Worm (Caenorhabditis elegans): ENCODE measurements around the gene clc-1.

clc-1 gene

DNA sequence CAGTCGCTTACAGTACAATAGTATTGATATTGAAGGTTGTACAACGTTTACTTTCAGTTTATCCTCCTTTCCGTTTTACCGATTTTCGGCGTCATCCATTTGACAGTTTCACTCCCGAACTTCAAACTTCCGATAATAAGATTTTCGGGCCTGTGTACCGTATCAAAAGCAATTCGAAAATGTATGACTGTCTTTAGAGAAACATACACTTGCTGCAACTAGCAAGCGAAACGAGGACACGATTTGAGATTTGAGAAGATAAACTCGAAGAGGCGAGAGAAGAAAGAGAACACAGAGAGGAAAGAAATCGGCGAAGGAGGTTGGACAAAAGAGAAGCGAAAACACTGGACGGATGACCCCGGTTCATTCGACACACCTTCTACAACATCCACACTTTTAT, 14.7 kb downstream of the clc-1 start, which contains the start of gene lpr-5:
lpr-5 (plus strand) TSS at position 220 of the 400 bp plus-strand sequence.
- TF ChIP-seq W03F9.2 (tag; optimal IDR thresholded peaks at IDR 0.05) (no peak), him-1 (tag; optimal IDR thresholded peaks at IDR 0.05) (no peak)

DNA sequence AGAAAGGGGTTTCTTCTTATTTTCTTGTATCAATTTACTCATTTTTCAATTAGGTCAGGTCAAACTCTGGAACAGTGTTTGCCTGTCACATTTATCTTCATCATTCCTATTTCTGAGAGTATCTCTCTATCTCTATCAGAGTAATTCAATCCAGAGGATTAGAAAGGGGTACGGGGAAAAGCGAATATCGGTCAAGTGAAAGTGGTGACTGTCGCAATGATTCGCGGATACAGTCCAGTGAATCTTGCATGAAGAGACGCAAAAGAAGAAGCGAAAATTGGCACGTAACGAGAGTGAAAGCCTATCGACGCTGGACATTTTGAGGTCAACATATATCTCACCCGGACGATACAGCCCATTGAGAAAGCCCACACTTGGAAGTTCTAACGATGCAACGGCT, 17.6 kb downstream of the clc-1 start, which contains the start of gene lpr-4:
lpr-4 (plus strand) TSS at position 328 of the 400 bp plus-strand sequence.
- TF ChIP-seq W03F9.2 (tag; optimal IDR thresholded peaks at IDR 0.05) (no peak), dao-5 (tag; optimal IDR thresholded peaks at IDR 0.05) (no peak), him-1 (tag; optimal IDR thresholded peaks at IDR 0.05) (no peak)

DNA sequence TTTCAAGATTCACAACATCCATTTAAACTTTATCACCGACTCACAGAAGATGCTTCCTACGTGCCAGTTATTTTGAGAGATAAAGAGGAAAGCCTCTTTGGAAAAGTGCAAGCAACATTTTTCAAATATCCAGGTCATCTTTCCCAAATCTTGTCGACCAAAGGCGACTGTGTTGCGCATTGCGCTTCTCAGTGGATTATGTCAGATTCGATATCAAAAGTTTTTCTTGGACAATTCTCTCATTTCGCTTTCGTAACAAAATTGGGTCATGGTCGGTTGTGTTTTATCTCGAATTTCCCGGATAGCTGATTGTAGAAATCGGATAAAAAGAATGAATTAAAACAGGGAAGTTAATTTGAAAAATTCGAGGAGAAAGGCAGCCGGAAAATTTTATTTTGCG, 20.0 kb downstream of the clc-1 start:
- no peak for TF ChIP-seq dao-5 (tag; optimal IDR thresholded peaks at IDR 0.05)
- TF ChIP-seq W03F9.2 (tag; optimal IDR thresholded peaks at IDR 0.05) = no peak
- TF ChIP-seq him-1 (tag; optimal IDR thresholded peaks at IDR 0.05) = no peak

DNA sequence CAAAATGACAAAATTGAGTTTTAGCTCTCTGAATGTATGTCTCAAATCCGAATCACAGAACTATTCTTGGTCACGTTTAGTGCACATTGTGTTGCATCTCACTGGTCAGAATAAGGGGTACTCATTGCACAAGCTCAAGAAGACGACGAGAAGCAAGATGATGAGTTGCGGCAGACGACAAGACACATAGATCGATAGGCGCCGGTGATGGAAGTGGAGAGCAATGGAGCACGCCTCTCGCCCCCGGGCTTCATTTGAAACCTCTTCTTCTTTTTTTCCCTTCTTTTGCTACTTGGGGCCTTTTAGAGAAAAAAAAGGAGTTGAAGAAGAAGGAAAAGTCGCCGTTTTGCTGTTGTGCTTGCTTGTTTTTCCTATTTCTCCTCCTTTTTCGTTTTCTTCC, 21.1 kb downstream of the clc-1 start, which contains the start of gene apt-9:
apt-9 (plus strand) TSS at position 194 of the 400 bp plus-strand sequence.
- TF ChIP-seq W03F9.2 (tag; optimal IDR thresholded peaks at IDR 0.05) = no peak
- TF ChIP-seq him-1 (tag; optimal IDR thresholded peaks at IDR 0.05) = no peak
- TF ChIP-seq dao-5 (tag; optimal IDR thresholded peaks at IDR 0.05) = no peak

DNA sequence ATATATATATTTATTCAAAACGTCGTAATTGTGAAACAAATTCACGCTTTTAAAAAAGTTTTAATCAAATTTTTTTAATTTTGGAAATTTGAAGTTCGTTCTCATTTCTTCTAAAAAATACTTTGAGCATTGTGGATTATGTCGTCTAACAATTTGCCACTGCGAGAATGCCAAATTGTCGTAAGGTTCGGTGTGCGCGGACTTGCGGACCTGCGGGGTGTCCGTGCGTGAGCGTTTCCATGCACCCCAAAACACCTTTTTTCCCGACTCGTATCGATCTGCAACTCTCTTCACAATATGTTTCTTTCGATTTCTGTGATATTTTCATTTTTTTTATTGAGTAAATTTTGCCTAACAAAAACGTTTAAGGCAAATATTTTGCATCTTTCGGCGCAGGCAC, 25.5 kb downstream of the clc-1 start:
- TF ChIP-seq dao-5 (tag; optimal IDR thresholded peaks at IDR 0.05) (no peak), W03F9.2 (tag; optimal IDR thresholded peaks at IDR 0.05) (no peak), him-1 (tag; optimal IDR thresholded peaks at IDR 0.05) (no peak)

DNA sequence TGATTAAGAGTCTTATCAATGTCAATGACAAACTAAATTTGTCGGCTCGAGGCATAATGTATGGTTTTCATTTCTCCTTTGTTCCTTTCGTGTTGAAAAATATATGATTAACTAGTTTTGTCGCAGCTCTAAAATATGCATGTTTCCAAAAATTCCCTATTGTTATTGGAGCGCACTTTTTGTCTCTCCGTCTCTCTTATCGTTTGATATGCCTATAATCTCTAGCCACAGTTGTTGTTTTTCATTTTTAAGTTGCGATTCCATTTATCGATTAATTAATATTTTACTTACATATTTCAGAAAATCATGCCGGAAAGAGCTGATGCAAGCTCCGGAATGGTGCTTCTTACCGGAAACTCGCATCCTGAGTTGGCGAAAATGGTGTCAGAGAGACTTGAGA, 26.1 kb downstream of the clc-1 start, which contains the start of gene W04G3.5:
W04G3.5 (plus strand) TSS at position 301 of the 400 bp plus-strand sequence.
- TF ChIP-seq dao-5 (tag; optimal IDR thresholded peaks at IDR 0.05) (no peak), him-1 (tag; optimal IDR thresholded peaks at IDR 0.05) (no peak), W03F9.2 (tag; optimal IDR thresholded peaks at IDR 0.05) (no peak)

DNA sequence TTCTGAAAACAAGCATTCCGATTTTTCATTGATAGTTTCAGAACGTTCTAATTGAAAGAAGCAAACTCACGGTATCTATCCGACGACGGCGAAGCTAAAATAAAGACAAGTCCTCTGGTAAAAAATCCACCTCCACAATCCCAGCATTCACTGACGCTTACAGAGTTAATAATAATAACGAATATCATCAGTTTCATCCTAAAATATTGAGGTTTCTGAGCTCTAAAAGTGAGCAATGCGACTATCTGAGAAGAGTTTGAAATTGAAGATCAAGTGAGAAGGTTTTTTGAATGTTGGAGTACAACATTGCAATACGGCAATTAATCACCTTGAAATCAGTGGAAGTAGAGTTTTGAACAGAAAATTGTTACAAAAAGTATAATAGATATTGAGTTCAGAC, 29.2 kb downstream of the clc-1 start, which contains the start of gene W04G3.12:
W04G3.12 (minus strand) TSS at position 311 of the 400 bp plus-strand sequence.
- TF ChIP-seq dao-5 (tag; optimal IDR thresholded peaks at IDR 0.05) = no peak
- TF ChIP-seq him-1 (tag; optimal IDR thresholded peaks at IDR 0.05) = no peak
- no peak for TF ChIP-seq W03F9.2 (tag; optimal IDR thresholded peaks at IDR 0.05)

DNA sequence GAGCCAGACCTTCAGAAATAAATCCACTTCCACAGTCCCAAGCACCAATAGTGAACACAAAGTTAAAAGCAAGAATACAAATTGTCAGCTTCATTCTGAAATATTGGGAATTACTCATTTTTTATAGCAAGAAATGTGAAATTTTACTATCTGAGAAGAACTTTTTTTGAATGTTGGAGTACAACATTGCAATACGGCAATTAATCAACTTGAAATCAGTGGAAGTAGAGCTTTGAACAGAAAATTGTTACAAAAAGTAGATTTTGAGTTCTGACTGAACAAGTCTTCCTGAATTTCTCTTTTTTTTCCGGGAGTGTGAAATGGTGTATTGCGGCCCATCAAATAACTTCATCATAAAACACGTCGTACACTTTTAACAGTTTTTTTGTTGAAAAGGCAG, 30.9 kb downstream of the clc-1 start, which contains the start of gene W04G3.10:
W04G3.10 (minus strand) TSS at position 101 of the 400 bp plus-strand sequence.
- TF ChIP-seq him-1 (tag; optimal IDR thresholded peaks at IDR 0.05) (no peak), dao-5 (tag; optimal IDR thresholded peaks at IDR 0.05) (no peak), W03F9.2 (tag; optimal IDR thresholded peaks at IDR 0.05) (no peak)

DNA sequence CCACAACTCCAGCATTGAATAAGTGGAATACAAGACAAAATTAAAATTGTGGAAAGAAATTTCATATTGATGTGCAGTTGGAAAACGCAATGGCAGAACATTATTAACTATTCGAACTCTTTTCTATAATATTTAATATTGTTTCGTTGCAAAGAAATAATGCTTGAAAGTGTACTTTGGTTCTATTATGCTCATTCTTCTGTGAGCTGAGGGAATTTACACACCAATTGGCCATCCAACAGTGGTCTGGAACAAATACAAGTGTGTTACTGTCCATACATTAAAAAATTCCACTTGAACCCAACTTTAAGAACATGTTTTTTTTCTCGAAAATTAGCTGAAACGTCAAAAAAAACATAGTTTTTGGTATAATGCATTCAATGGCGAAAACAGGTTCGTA, 32.4 kb downstream of the clc-1 start, which contains the start of gene W04G3.13:
W04G3.13 (minus strand) TSS at position 101 of the 400 bp plus-strand sequence.
- TF ChIP-seq him-1 (tag; optimal IDR thresholded peaks at IDR 0.05) (no peak), W03F9.2 (tag; optimal IDR thresholded peaks at IDR 0.05) (no peak), dao-5 (tag; optimal IDR thresholded peaks at IDR 0.05) (no peak)

DNA sequence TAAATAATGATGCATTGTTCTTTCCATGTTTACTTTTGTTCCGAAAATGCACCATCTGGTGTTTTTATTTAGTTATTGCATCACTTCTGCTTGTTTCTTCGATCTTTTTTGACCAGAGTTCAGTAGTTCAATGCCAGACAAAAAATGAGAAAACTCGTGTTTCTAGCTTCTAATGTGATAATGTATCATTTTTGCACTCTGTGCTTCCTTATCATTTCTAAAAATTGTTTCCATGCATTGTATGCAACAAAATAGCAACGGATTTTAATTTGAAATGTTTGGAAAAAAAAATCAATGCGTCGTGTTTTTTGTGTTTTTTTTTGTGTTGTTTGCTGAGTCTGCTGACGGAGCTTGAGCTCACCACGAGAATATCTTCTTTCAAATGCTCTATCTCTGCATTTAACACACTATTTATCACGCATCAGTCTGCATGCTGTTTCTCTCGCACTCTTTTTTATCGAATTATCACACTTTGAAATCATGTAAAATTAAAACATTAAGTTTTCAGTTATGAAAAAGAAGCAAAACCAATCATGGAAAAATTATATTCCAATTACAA, 33.0 kb downstream of the clc-1 start, which contains the start of gene sulp-7:
sulp-7 (plus strand) TSS at position 509 of the 559 bp plus-strand sequence.
- TF ChIP-seq W03F9.2 (tag; optimal IDR thresholded peaks at IDR 0.05) = no peak

DNA sequence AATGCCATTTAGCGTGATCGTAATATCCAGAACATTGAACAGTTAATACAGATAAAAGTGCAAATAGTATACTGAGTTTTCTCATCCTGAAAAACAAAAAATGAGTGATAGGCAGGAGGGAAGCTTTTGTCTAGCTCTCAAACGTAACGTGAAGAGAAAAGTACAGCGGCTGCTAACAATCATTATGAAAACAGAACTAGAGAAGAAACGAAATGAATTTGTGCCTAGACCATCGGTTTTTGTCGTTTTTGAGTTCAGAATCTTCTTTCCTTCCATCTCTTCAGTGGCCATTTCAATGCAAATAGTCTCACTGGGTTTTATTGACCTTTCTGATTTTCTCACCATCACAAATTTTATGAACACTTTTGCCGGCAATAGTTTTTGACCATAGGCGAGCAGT, 37.9 kb downstream of the clc-1 start, which contains the start of gene W04G3.7:
W04G3.7 (minus strand) TSS at position 101 of the 400 bp plus-strand sequence.
- TF ChIP-seq W03F9.2 (tag; optimal IDR thresholded peaks at IDR 0.05) = no peak
- no peak for TF ChIP-seq dao-5 (tag; optimal IDR thresholded peaks at IDR 0.05)
- no peak for TF ChIP-seq him-1 (tag; optimal IDR thresholded peaks at IDR 0.05)

DNA sequence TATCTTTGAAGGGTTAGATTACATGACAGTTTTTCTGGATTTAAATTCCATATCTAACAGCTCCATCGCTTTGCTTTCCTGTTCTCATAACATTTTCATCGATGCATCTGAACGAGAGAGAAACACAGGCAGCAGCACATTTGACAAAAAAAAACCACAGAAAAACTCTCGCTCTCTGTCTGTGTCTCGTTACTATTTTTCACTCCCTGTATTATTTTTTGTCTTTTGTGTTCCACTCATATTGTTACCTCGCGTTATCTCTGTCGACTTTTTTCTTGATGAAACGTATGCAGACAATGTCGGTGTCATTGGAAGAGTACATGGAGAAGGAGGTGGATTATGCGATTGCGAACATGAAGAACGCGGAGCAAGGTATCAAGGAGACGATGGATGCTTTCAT, 41.7 kb downstream of the clc-1 start, which contains the start of gene W04G3.11:
W04G3.11 (plus strand) TSS at position 244 of the 400 bp plus-strand sequence.
- no peak for TF ChIP-seq W03F9.2 (tag; optimal IDR thresholded peaks at IDR 0.05)

DNA sequence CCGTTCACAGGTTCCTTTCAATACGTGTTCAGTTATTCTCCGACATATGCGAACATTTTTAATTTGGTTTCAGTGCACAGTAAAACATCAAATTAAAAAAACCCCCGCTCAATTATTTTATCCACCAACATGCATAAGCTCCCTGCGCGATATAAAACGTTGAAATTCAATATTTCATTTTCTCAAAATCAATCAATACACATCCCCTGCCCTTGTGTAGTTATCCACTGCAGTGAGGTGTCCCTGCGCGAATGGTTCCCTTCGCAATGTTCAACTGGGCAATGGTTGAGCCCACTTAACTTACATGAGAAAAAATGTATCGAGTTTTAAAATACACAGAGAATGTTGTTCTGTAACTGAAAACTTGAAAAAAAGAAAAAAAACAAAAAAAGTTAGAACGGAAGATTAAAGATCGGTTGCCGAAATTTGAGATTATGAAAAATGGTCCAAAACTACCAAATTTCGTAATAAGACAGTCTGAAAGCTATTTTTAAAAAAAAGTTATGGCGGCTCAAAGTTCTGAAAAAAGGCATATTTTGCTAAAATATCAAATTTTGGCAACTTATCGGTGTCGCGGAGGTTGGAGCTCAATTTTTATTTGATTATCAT, 46.8 kb downstream of the clc-1 start:
- TF ChIP-seq dao-5 (tag; optimal IDR thresholded peaks at IDR 0.05) (peak; percentile 95), him-1 (tag; optimal IDR thresholded peaks at IDR 0.05) (peak; percentile 100), W03F9.2 (tag; optimal IDR thresholded peaks at IDR 0.05) (peak; percentile 98)

DNA sequence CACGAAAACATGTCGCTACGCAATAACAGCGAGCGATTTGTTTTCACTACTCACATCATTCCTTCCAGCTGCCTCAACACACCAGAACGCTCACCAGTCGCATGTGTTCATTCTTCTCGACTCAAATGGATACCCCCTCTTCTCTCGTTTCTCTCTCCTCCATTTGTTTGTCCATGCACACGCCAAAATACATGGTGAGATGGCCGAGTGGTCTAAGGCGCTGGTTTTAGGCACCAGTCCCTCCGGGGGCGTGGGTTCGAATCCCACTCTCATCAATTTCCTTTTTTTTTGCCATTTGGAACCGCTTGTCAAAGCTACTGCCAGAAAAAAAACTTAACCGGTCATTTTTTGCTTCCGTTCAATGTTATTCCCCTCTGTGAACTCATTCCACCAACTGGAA, 48.2 kb downstream of the clc-1 start:
- peak; percentile 74 for TF ChIP-seq dao-5 (tag; optimal IDR thresholded peaks at IDR 0.05)
- TF ChIP-seq W03F9.2 (tag; optimal IDR thresholded peaks at IDR 0.05) = peak; percentile 30
- peak; percentile 92 for TF ChIP-seq him-1 (tag; optimal IDR thresholded peaks at IDR 0.05)

All from whole organism, L4/young adult.